Fruit fly (Drosophila melanogaster) whole organism, embryonic: ENCODE results near the gene CG11342.
A peak's percentile ranks its signal among the peaks of the same experiment; 100 is the strongest.

Experiments used
- Abd-B ChIP-seq: fragments of 200-800 bp; sonication (Bioruptor generic); optimal IDR thresholded peaks from 2 replicates; lab custom pipeline; 2018; ENCODE audit warnings: missing biosample characterization, mild to moderate bottlenecking, missing genetic modification characterization, moderate library complexity
- B-H2 ChIP-seq: fragments of 200-800 bp; sonication (Bioruptor generic); optimal IDR thresholded peaks from 2 replicates; lab custom pipeline; 2018; ENCODE audit warnings: missing biosample characterization, mild to moderate bottlenecking, missing genetic modification characterization
- CG10431 ChIP-seq: fragments of 200-800 bp; sonication (Bioruptor generic); optimal IDR thresholded peaks from 3 replicates; lab custom pipeline; 2018; ENCODE audit warnings: missing biosample characterization, mild to moderate bottlenecking, missing genetic modification characterization
- CG10654 ChIP-seq: fragments of 200-800 bp; sonication (Bioruptor generic); optimal IDR thresholded peaks from 2 replicates; lab custom pipeline; 2016; ENCODE audit warnings: missing biosample characterization, missing genetic modification characterization
- CG11723 ChIP-seq: fragments of 200-800 bp; sonication (Bioruptor generic); optimal IDR thresholded peaks from 2 replicates; lab custom pipeline; 2017; ENCODE audit warnings: missing biosample characterization, mild to moderate bottlenecking, missing genetic modification characterization
- CG15269 ChIP-seq: fragments of 200-800 bp; sonication (Bioruptor generic); optimal IDR thresholded peaks from 2 replicates; lab custom pipeline; 2018; ENCODE audit warnings: missing biosample characterization, mild to moderate bottlenecking, missing genetic modification characterization, moderate library complexity
- CG17328 ChIP-seq: fragments of 200-800 bp; sonication (Bioruptor generic); IDR thresholded peaks from 2 replicates; pipeline ENCODE4 v1.3.6; 2022; ENCODE audit warnings: missing biosample characterization, missing genetic modification characterization
- CG17385 ChIP-seq: fragments of 200-800 bp; sonication (Bioruptor generic); optimal IDR thresholded peaks from 3 replicates; lab custom pipeline; 2018; ENCODE audit warnings: missing biosample characterization, mild to moderate bottlenecking, missing genetic modification characterization
- CG3163 ChIP-seq: fragments of 200-800 bp; sonication (Bioruptor generic); optimal IDR thresholded peaks from 3 replicates; lab custom pipeline; 2016; ENCODE audit warnings: missing biosample characterization, missing genetic modification characterization
- CG32772 ChIP-seq: fragments of 200-800 bp; sonication (Bioruptor generic); IDR thresholded peaks from 2 replicates; pipeline ENCODE4 v1.3.6; 2022; ENCODE audit warnings: missing biosample characterization, missing genetic modification characterization
- CG34422 ChIP-seq: fragments of 200-800 bp; sonication (Bioruptor generic); IDR thresholded peaks from 3 replicates; pipeline ENCODE4 v1.3.6; 2022; ENCODE audit warnings: missing biosample characterization, missing genetic modification characterization
- CG4360 ChIP-seq: fragments of 200-800 bp; sonication (Bioruptor generic); IDR thresholded peaks from 2 replicates; pipeline ENCODE4 v1.3.6; 2022; ENCODE audit warnings: missing biosample characterization, missing genetic modification characterization
- CG4404 ChIP-seq: fragments of 200-800 bp; sonication (Bioruptor generic); IDR thresholded peaks from 2 replicates; pipeline ENCODE4 v1.3.6; 2022; ENCODE audit warnings: missing biosample characterization, missing genetic modification characterization
- CG4854 ChIP-seq: fragments of 200-800 bp; sonication (Bioruptor generic); optimal IDR thresholded peaks from 2 replicates; lab custom pipeline; 2016; ENCODE audit warnings: missing biosample characterization, missing genetic modification characterization, inconsistent platforms
- CG6254 ChIP-seq: fragments of 200-800 bp; sonication (Bioruptor generic); optimal IDR thresholded peaks from 3 replicates; lab custom pipeline; 2017; ENCODE audit warnings: mild to moderate bottlenecking, missing biosample characterization, missing genetic modification reagents, missing genetic modification characterization
- CG6683 ChIP-seq: fragments of 200-800 bp; sonication (Bioruptor generic); optimal IDR thresholded peaks from 2 replicates; lab custom pipeline; 2017; ENCODE audit warnings: missing biosample characterization, mild to moderate bottlenecking, missing genetic modification characterization, missing genetic modification reagents
- CG6791 ChIP-seq: fragments of 200-800 bp; sonication (Bioruptor generic); IDR thresholded peaks from 3 replicates; pipeline ENCODE4 v1.3.6; 2022; ENCODE audit warnings: missing biosample characterization, missing genetic modification characterization; ENCODE audit not compliant: partially characterized antibody
- CG8388 ChIP-seq: fragments of 200-800 bp; sonication (Bioruptor generic); optimal IDR thresholded peaks from 2 replicates; lab custom pipeline; 2019; ENCODE audit warnings: missing biosample characterization, mild to moderate bottlenecking, missing genetic modification characterization, moderate library complexity
- CG9817 ChIP-seq: fragments of 200-800 bp; sonication (Bioruptor generic); optimal IDR thresholded peaks from 2 replicates; lab custom pipeline; 2018; ENCODE audit warnings: missing biosample characterization, mild to moderate bottlenecking, missing genetic modification characterization, moderate library complexity
- Camta ChIP-seq: fragments of 200-800 bp; sonication (Bioruptor generic); optimal IDR thresholded peaks from 2 replicates; lab custom pipeline; 2016; ENCODE audit warnings: missing biosample characterization, missing genetic modification characterization
- D19A ChIP-seq: fragments of 200-800 bp; optimal IDR thresholded peaks from 3 replicates; lab custom pipeline; 2019; ENCODE audit warnings: missing biosample characterization, mild to moderate bottlenecking, missing genetic modification characterization, moderate library complexity
- Elba2 ChIP-seq: fragments of 200-800 bp; sonication (Bioruptor generic); optimal IDR thresholded peaks from 3 replicates; lab custom pipeline; 2016; ENCODE audit warnings: missing biosample characterization, missing genetic modification characterization
- Fer3 ChIP-seq: fragments of 200-800 bp; sonication (Bioruptor generic); optimal IDR thresholded peaks from 2 replicates; lab custom pipeline; 2018; ENCODE audit warnings: missing biosample characterization, mild to moderate bottlenecking, missing genetic modification characterization, moderate library complexity
- Jarid2 ChIP-seq: fragments of 200-800 bp; sonication (Bioruptor generic); optimal IDR thresholded peaks from 3 replicates; lab custom pipeline; 2017; ENCODE audit warnings: mild to moderate bottlenecking, missing biosample characterization, missing genetic modification reagents, missing genetic modification characterization
- Med ChIP-seq: fragments of 200-800 bp; sonication (Bioruptor generic); peaks from one replicate; lab custom pipeline; 2016; ENCODE audit warnings: missing biosample characterization, missing genetic modification characterization, mild to moderate bottlenecking, inconsistent platforms, moderate library complexity
- Nf-YC ChIP-seq: fragments of 200-800 bp; optimal IDR thresholded peaks from 3 replicates; lab custom pipeline; 2019; ENCODE audit warnings: missing biosample characterization, mild to moderate bottlenecking, missing genetic modification characterization, moderate library complexity
- Ptx1 ChIP-seq: fragments of 200-800 bp; sonication (Bioruptor generic); IDR thresholded peaks from 2 replicates; pipeline ENCODE4 v1.3.6; 2022; ENCODE audit warnings: missing biosample characterization, missing genetic modification characterization
- Sox100B ChIP-seq: fragments of 200-800 bp; sonication (Bioruptor generic); optimal IDR thresholded peaks from 3 replicates; lab custom pipeline; 2018; ENCODE audit warnings: missing biosample characterization, mild to moderate bottlenecking, missing genetic modification characterization
- Taf1 ChIP-seq: fragments of 200-800 bp; sonication (Bioruptor generic); IDR thresholded peaks from 2 replicates; pipeline ENCODE4 v1.3.6; 2022; ENCODE audit warnings: missing biosample characterization, missing genetic modification characterization
- Trl ChIP-seq, 3 experiments: fragments of >200 bp in 2 of 3; fragments of 200-800 bp in 1 of 3; sonication (Bioruptor generic) in 1 of 3; optimal IDR thresholded peaks; 2 replicates in 1 of 3; 3 replicates in 2 of 3; lab custom pipeline; 2016 to 2017; ENCODE audit warnings: missing biosample characterization in 1 of 3, missing genetic modification characterization in 1 of 3
- al ChIP-seq: fragments of 200-800 bp; sonication (Bioruptor generic); IDR thresholded peaks from 2 replicates; pipeline ENCODE4 v1.3.6; 2022; ENCODE audit warnings: missing biosample characterization, missing genetic modification characterization
- ase ChIP-seq: fragments of 200-800 bp; sonication (Bioruptor generic); IDR thresholded peaks from 3 replicates; pipeline ENCODE4 v1.3.6; 2022; ENCODE audit warnings: missing biosample characterization, missing genetic modification characterization
- cato ChIP-seq: fragments of 200-800 bp; sonication (Bioruptor generic); optimal IDR thresholded peaks from 2 replicates; lab custom pipeline; 2016; ENCODE audit warnings: missing biosample characterization, missing genetic modification characterization, borderline replicate concordance
- chif ChIP-seq, 2 experiments: fragments of 200-800 bp; sonication (Bioruptor generic); optimal IDR thresholded peaks; 3 replicates each; lab custom pipeline; 2016; ENCODE audit warnings: missing biosample characterization in 2 of 2, missing genetic modification characterization in 2 of 2
- chm ChIP-seq: fragments of 200-800 bp; sonication (Bioruptor generic); IDR thresholded peaks from 2 replicates; pipeline ENCODE4 v1.3.6; 2022; ENCODE audit warnings: missing biosample characterization, missing genetic modification characterization
- corto ChIP-seq: fragments of 200-800 bp; sonication (Bioruptor generic); optimal IDR thresholded peaks from 2 replicates; lab custom pipeline; 2016; ENCODE audit warnings: missing biosample characterization, mild to moderate bottlenecking, missing genetic modification characterization, moderate library complexity
- dm ChIP-seq: fragments of 200-800 bp; sonication (Bioruptor generic); optimal IDR thresholded peaks from 3 replicates; lab custom pipeline; 2016; ENCODE audit warnings: missing biosample characterization, missing genetic modification characterization
- dmrt99B ChIP-seq: fragments of 200-800 bp; sonication (Bioruptor generic); optimal IDR thresholded peaks from 2 replicates; lab custom pipeline; 2018; ENCODE audit warnings: missing biosample characterization, mild to moderate bottlenecking, missing genetic modification characterization, moderate library complexity
- dpn ChIP-seq, 2 experiments: fragments of 200-800 bp; sonication (Bioruptor generic); optimal IDR thresholded peaks; 3 replicates each; lab custom pipeline; 2016; ENCODE audit warnings: missing biosample characterization in 2 of 2, missing genetic modification characterization in 2 of 2
- ewg ChIP-seq: fragments of 200-800 bp; sonication (Bioruptor generic); optimal IDR thresholded peaks from 3 replicates; lab custom pipeline; 2017; ENCODE audit warnings: mild to moderate bottlenecking, missing biosample characterization, missing genetic modification reagents, missing genetic modification characterization
- fd64A ChIP-seq: fragments of 200-800 bp; sonication (Bioruptor generic); optimal IDR thresholded peaks from 3 replicates; lab custom pipeline; 2018; ENCODE audit warnings: missing biosample characterization, mild to moderate bottlenecking, missing genetic modification characterization
- lmd ChIP-seq: fragments of 200-800 bp; sonication (Bioruptor generic); IDR thresholded peaks from 2 replicates; pipeline ENCODE4 v1.3.6; 2022; ENCODE audit warnings: missing biosample characterization, missing genetic modification characterization
- luna ChIP-seq: fragments of 200-800 bp; sonication (Bioruptor generic); optimal IDR thresholded peaks from 2 replicates; lab custom pipeline; 2016; ENCODE audit warnings: missing biosample characterization, missing genetic modification characterization
- mam ChIP-seq: fragments of 200-800 bp; sonication (Bioruptor generic); optimal IDR thresholded peaks from 3 replicates; lab custom pipeline; 2016; ENCODE audit warnings: missing biosample characterization, missing genetic modification characterization
- mirr ChIP-seq: fragments of 200-800 bp; sonication (Bioruptor generic); optimal IDR thresholded peaks from 3 replicates; lab custom pipeline; 2018; ENCODE audit warnings: missing biosample characterization, mild to moderate bottlenecking, missing genetic modification characterization
- mld ChIP-seq: fragments of 200-800 bp; sonication (Bioruptor generic); IDR thresholded peaks from 3 replicates; pipeline ENCODE4 v1.3.6; 2022; ENCODE audit warnings: missing biosample characterization, missing genetic modification characterization; ENCODE audit not compliant: partially characterized antibody
- psq ChIP-seq: fragments of 200-800 bp; sonication (Bioruptor generic); optimal IDR thresholded peaks from 2 replicates; lab custom pipeline; 2017; ENCODE audit warnings: missing biosample characterization, missing genetic modification characterization
- ro ChIP-seq: fragments of 200-800 bp; sonication (Bioruptor generic); IDR thresholded peaks from 2 replicates; pipeline ENCODE4 v1.3.6; 2022; ENCODE audit warnings: missing biosample characterization, missing genetic modification characterization
- salm ChIP-seq: fragments of 200-800 bp; sonication (Bioruptor generic); optimal IDR thresholded peaks from 2 replicates; lab custom pipeline; 2018; ENCODE audit warnings: missing biosample characterization, mild to moderate bottlenecking, missing genetic modification characterization
- seq ChIP-seq: fragments of 200-800 bp; sonication (Bioruptor generic); IDR thresholded peaks from 2 replicates; pipeline ENCODE4 v1.3.6; 2022; ENCODE audit warnings: missing biosample characterization, missing genetic modification characterization
- sug ChIP-seq: fragments of 200-800 bp; optimal IDR thresholded peaks from 2 replicates; lab custom pipeline; 2019; ENCODE audit warnings: missing biosample characterization, mild to moderate bottlenecking, missing genetic modification characterization, moderate library complexity
- zf30C ChIP-seq: fragments of 200-800 bp; sonication (Bioruptor generic); optimal IDR thresholded peaks from 3 replicates; lab custom pipeline; 2018; ENCODE audit warnings: missing biosample characterization, mild to moderate bottlenecking, missing genetic modification characterization

The CG11342 gene

dm6 chr3L:4384326-4384662 is 17.0 kb upstream of the CG11342 start, which contains the start of gene slow (continued):
- TF ChIP-seq zf30C (no peak), ase (GFP tag; lab: Robert Waterston, UW) (no peak), CG6791 (GFP tag; lab: Robert Waterston, UW) (0 out of 3 replicates have a peak, but pooled peaks have one; percentile 30), CG8388 (GFP tag; lab: Kevin White, UChicago) (no peak), ewg (no peak), corto (GFP tag; lab: Kevin White, UChicago) (no peak), Trl (optimal IDR thresholded peaks at IDR 0.05; lab: Kevin White, UChicago) (no peak), Trl (GFP tag; optimal IDR thresholded peaks at IDR 0.05; lab: Kevin White, UChicago) (no peak), chif (GFP tag; optimal IDR thresholded peaks at IDR 0.05; lab: Kevin White, UChicago) (no peak), CG4854 (GFP tag; lab: Kevin White, UChicago) (no peak), mam (GFP tag; lab: Kevin White, UChicago) (no peak), lmd (no peak), dpn (GFP tag; optimal IDR thresholded peaks at IDR 0.05; lab: Kevin White, UChicago) (no peak), Camta (no peak), ro (GFP tag; lab: Robert Waterston, UW) (no peak), Med (GFP tag; lab: Kevin White, UChicago) (peak; percentile 59), mirr (no peak), Nf-YC (no peak), B-H2 (GFP tag; lab: Kevin White, UChicago) (no peak), CG32772 (GFP tag; lab: Robert Waterston, UW) (no peak), dmrt99B (tag; lab: Kevin White, UChicago) (no peak), al (GFP tag; lab: Robert Waterston, UW) (no peak), CG10654 (no peak), Ptx1 (GFP tag; lab: Robert Waterston, UW) (no peak), CG6254 (peak; percentile 12), CG17328 (no peak), seq (GFP tag; lab: Robert Waterston, UW) (no peak), Sox100B (GFP tag; lab: Kevin White, UChicago) (no peak), salm (tag; lab: Kevin White, UChicago) (no peak), dm (GFP tag; lab: Kevin White, UChicago) (no peak), psq (GFP tag; lab: Kevin White, UChicago) (no peak), CG17385 (no peak), Abd-B (no peak), mld (no peak), CG9817 (tag; lab: Kevin White, UChicago) (no peak), CG34422 (GFP tag; lab: Robert Waterston, UW) (no peak), fd64A (peak; percentile 32), CG10431 (no peak), Elba2 (GFP tag; lab: Kevin White, UChicago) (no peak), CG4404 (GFP tag; lab: Robert Waterston, UW) (no peak), Jarid2 (GFP tag; lab: Kevin White, UChicago) (peak; percentile 70), Taf1 (no peak), Fer3 (no peak), CG11723 (no peak), luna (GFP tag; lab: Kevin White, UChicago) (no peak), CG6683 (GFP tag; lab: Kevin White, UChicago) (no peak), cato (GFP tag; lab: Kevin White, UChicago) (no peak), D19A (tag; lab: Kevin White, UChicago) (no peak), CG3163 (no peak), CG4360 (peak; percentile 44; the same call in 1 of the 2 replicates), CG15269 (tag; lab: Kevin White, UChicago) (no peak), chm (no peak), sug (tag; lab: Kevin White, UChicago) (no peak)
